Worm (Caenorhabditis elegans): Measurements from ENCODE around the gene C15C8.4.

Gene C15C8.4

ce11 chrV:12736166-12736753 lies 11.0 kb downstream of the C15C8.4 start, which contains the start of gene cky-1:
cky-1 (plus strand) TSS chrV:12736703.
- TF ChIP-seq set-16 (GFP tag; IDR thresholded peaks at IDR 0.05): peak; percentile 58; the same call in 1 of the 2 replicates
- TF ChIP-seq vab-7 (GFP tag; IDR thresholded peaks at IDR 0.05): no peak
- 0 out of 2 replicates have a peak, but pooled peaks have one; percentile 59 for TF ChIP-seq daf-19 (GFP tag; conservative IDR thresholded peaks at IDR 0.05)
- TF ChIP-seq lin-29 (GFP tag; IDR thresholded peaks at IDR 0.05): no peak
- TF ChIP-seq dmd-8 (GFP tag; IDR thresholded peaks at IDR 0.05): no peak
- no peak for TF ChIP-seq jun-1 (tag; optimal IDR thresholded peaks at IDR 0.05)
- no peak for TF ChIP-seq dve-1 (tag; optimal IDR thresholded peaks at IDR 0.05; ENCODE audit: insufficient read depth)
- TF ChIP-seq T20F7.1 (GFP tag; optimal IDR thresholded peaks at IDR 0.05): no peak
- peak; percentile 8 for TF ChIP-seq hlh-11 (tag; optimal IDR thresholded peaks at IDR 0.05)
- no peak for TF ChIP-seq daf-8 (GFP tag; IDR thresholded peaks at IDR 0.05)
- no peak for TF ChIP-seq duxl-1 (tag; optimal IDR thresholded peaks at IDR 0.05; ENCODE audit: poor library complexity)

- TF ChIP-seq mdl-1 (tag; optimal IDR thresholded peaks at IDR 0.05) (no peak), ztf-7 (tag; optimal IDR thresholded peaks at IDR 0.05) (peak; percentile 49), nhr-6 (tag; optimal IDR thresholded peaks at IDR 0.05) (peak; percentile 62), lsy-2 (tag; optimal IDR thresholded peaks at IDR 0.05) (no peak), mxl-3 (GFP tag; optimal IDR thresholded peaks at IDR 0.05) (peak; percentile 35), unc-62 (GFP tag; optimal IDR thresholded peaks at IDR 0.05 in 1 of 2) (peak in 1 of 2 experiments; percentile 95), unc-62 (tag; optimal IDR thresholded peaks at IDR 0.05) (no peak), pqm-1 (tag; optimal IDR thresholded peaks at IDR 0.05) (peak; percentile 65), daf-16 (GFP tag; optimal IDR thresholded peaks at IDR 0.05) (no peak), daf-16 (tag; optimal IDR thresholded peaks at IDR 0.05) (peak; percentile 64), hlh-11 (tag; optimal IDR thresholded peaks at IDR 0.05) (peak; percentile 54), skn-1 (tag; optimal IDR thresholded peaks at IDR 0.05) (no peak), Y5F2A.4 (GFP tag; optimal IDR thresholded peaks at IDR 0.05) (no peak), zip-11 (GFP tag; IDR thresholded peaks at IDR 0.05) (no peak), dmd-6 (GFP tag; IDR thresholded peaks at IDR 0.05) (peak; percentile 53), nhr-42 (GFP tag; IDR thresholded peaks at IDR 0.05) (no peak), fkh-10 (GFP tag; optimal IDR thresholded peaks at IDR 0.05) (no peak), nhr-237 (tag; optimal IDR thresholded peaks at IDR 0.05) (no peak), mes-2 (tag; optimal IDR thresholded peaks at IDR 0.05; ENCODE audit: poor library complexity, severe bottlenecking) (peak; percentile 19), hlh-30 (tag; optimal IDR thresholded peaks at IDR 0.05; ENCODE audit: insufficient read depth) (peak; percentile 65), nhr-10 (tag; optimal IDR thresholded peaks at IDR 0.05) (peak; percentile 30), lin-1 (GFP tag; IDR thresholded peaks at IDR 0.05) (0 out of 2 replicates have a peak, but pooled peaks have one; percentile 17), tra-1 (GFP tag; IDR thresholded peaks at IDR 0.05) (no peak), nhr-102 (tag; optimal IDR thresholded peaks at IDR 0.05) (no peak), dve-1 (tag; optimal IDR thresholded peaks at IDR 0.05; ENCODE audit: insufficient read depth) (peak; percentile 64), nhr-77 (tag; optimal IDR thresholded peaks at IDR 0.05) (peak; percentile 51), zip-2 (tag; optimal IDR thresholded peaks at IDR 0.05) (no peak), nhr-48 (tag; optimal IDR thresholded peaks at IDR 0.05) (no peak), T26A8.4 (GFP tag; IDR thresholded peaks at IDR 0.05) (no peak), nhr-28 (tag; optimal IDR thresholded peaks at IDR 0.05) (peak; percentile 92), T20F7.1 (GFP tag; optimal IDR thresholded peaks at IDR 0.05) (peak; percentile 56)
These were observed 13.6 kb downstream of the C15C8.4 start, which contains the start of the genes dhs-21 and xbx-9 for ce11 chrV:12733465-12734248. dhs-21 (minus strand) TSS chrV:12733645. xbx-9 (plus strand) TSS chrV:12734198.
